Worm (Caenorhabditis elegans): ENCODE data around the gene ZK686.5.
A peak's percentile ranks its signal among the peaks of the same experiment; 100 is the strongest.

ZK686.5 gene

ce11 chrIII:7724433-7724832 is 42.9 kb downstream of the ZK686.5 start:
- TF ChIP-seq ceh-82 (tag; optimal IDR thresholded peaks at IDR 0.05) (peak in 1 of 3 experiments; percentile 3), lsy-2 (tag; optimal IDR thresholded peaks at IDR 0.05) (peak in 1 of 2 experiments; percentile 12), zip-4 (GFP tag; optimal IDR thresholded peaks at IDR 0.05) (peak; percentile 29), fkh-10 (GFP tag; optimal IDR thresholded peaks at IDR 0.05) (peak; percentile 26), efl-1 (optimal IDR thresholded peaks at IDR 0.05) (peak in 1 of 2 experiments; percentile 1), efl-1 (GFP tag; optimal IDR thresholded peaks at IDR 0.05 in 1 of 2) (no peak), nhr-71 (tag; optimal IDR thresholded peaks at IDR 0.05) (peak; percentile 19), mab-9 (GFP tag; IDR thresholded peaks at IDR 0.05) (no peak), lin-14 (GFP tag; optimal IDR thresholded peaks at IDR 0.05) (peak; percentile 65), sox-4 (tag; optimal IDR thresholded peaks at IDR 0.05) (no peak), blmp-1 (tag; optimal IDR thresholded peaks at IDR 0.05) (peak; percentile 23), egl-27 (tag; optimal IDR thresholded peaks at IDR 0.05) (no peak), fos-1 (tag; optimal IDR thresholded peaks at IDR 0.05) (no peak)

- TF ChIP-seq ama-1 (optimal IDR thresholded peaks at IDR 0.05) (peak; percentile 24), unc-86 (tag; optimal IDR thresholded peaks at IDR 0.05) (peak; percentile 3), lin-15B (tag; optimal IDR thresholded peaks at IDR 0.05) (no peak), rnt-1 (tag; optimal IDR thresholded peaks at IDR 0.05) (no peak), ztf-11 (tag; optimal IDR thresholded peaks at IDR 0.05) (no peak), fkh-10 (GFP tag; optimal IDR thresholded peaks at IDR 0.05) (peak; percentile 29), lsy-2 (tag; optimal IDR thresholded peaks at IDR 0.05) (peak in 1 of 2 experiments; percentile 36), nhr-85 (tag) (peak; percentile 24), lin-13 (GFP tag; optimal IDR thresholded peaks at IDR 0.05) (no peak), mep-1 (tag; optimal IDR thresholded peaks at IDR 0.05) (peak; percentile 6), unc-30 (tag; optimal IDR thresholded peaks at IDR 0.05) (no peak), ceh-82 (tag; optimal IDR thresholded peaks at IDR 0.05) (peak in 2 of 3 experiments; percentile 1 to 14), nhr-28 (tag; optimal IDR thresholded peaks at IDR 0.05) (no peak), ceh-88 (GFP tag; IDR thresholded peaks at IDR 0.05) (no peak), mab-9 (GFP tag; IDR thresholded peaks at IDR 0.05) (no peak), lin-14 (GFP tag; optimal IDR thresholded peaks at IDR 0.05) (peak; percentile 73), blmp-1 (tag; optimal IDR thresholded peaks at IDR 0.05) (no peak), ztf-4 (tag; optimal IDR thresholded peaks at IDR 0.05) (peak; percentile 4), nhr-237 (tag; optimal IDR thresholded peaks at IDR 0.05) (no peak), nhr-20 (tag; optimal IDR thresholded peaks at IDR 0.05) (peak; percentile 7)
These were observed 43.8 kb downstream of the ZK686.5 start for ce11 chrIII:7723412-7724068.

- TF ChIP-seq swsn-7 (tag; optimal IDR thresholded peaks at IDR 0.05): peak; percentile 8
- no peak for TF ChIP-seq pag-3 (tag; optimal IDR thresholded peaks at IDR 0.05; ENCODE audit: borderline replicate concordance, insufficient read depth)
- TF ChIP-seq xbp-1 (tag; optimal IDR thresholded peaks at IDR 0.05): no peak
- TF ChIP-seq nhr-47 (tag; optimal IDR thresholded peaks at IDR 0.05): peak; percentile 5
- TF ChIP-seq ceh-82 (tag; optimal IDR thresholded peaks at IDR 0.05): peak in 1 of 3 experiments; percentile 42
- peak; percentile 46 for TF ChIP-seq fkh-10 (GFP tag; optimal IDR thresholded peaks at IDR 0.05)
- TF ChIP-seq alr-1 (tag; optimal IDR thresholded peaks at IDR 0.05; ENCODE audit: borderline replicate concordance): no peak
- peak; percentile 4 to 51 for TF ChIP-seq lsy-2 (tag; optimal IDR thresholded peaks at IDR 0.05)
- no peak for TF ChIP-seq jun-1 (tag; optimal IDR thresholded peaks at IDR 0.05)
- TF ChIP-seq unc-86 (tag; optimal IDR thresholded peaks at IDR 0.05): peak; percentile 27
- no peak for TF ChIP-seq ces-1 (GFP tag; optimal IDR thresholded peaks at IDR 0.05)
- peak in 1 of 2 experiments; percentile 10 for TF ChIP-seq lin-35 (GFP tag; optimal IDR thresholded peaks at IDR 0.05)
- no peak for TF ChIP-seq pqm-1 (tag; optimal IDR thresholded peaks at IDR 0.05)
- no peak for TF ChIP-seq egl-13 (tag; optimal IDR thresholded peaks at IDR 0.05)
- no peak for TF ChIP-seq lin-15B (tag; optimal IDR thresholded peaks at IDR 0.05)
- TF ChIP-seq egl-27 (tag; optimal IDR thresholded peaks at IDR 0.05): no peak
- TF ChIP-seq mdl-1 (tag; optimal IDR thresholded peaks at IDR 0.05): no peak
- no peak for TF ChIP-seq blmp-1 (tag; optimal IDR thresholded peaks at IDR 0.05)
- TF ChIP-seq irx-1 (tag; optimal IDR thresholded peaks at IDR 0.05): no peak
- TF ChIP-seq nhr-237 (tag; optimal IDR thresholded peaks at IDR 0.05): no peak
- TF ChIP-seq nhr-28 (tag; optimal IDR thresholded peaks at IDR 0.05): no peak
- no peak for TF ChIP-seq elt-2 (tag; optimal IDR thresholded peaks at IDR 0.05)
- TF ChIP-seq dpl-1 (GFP tag; optimal IDR thresholded peaks at IDR 0.05): no peak
- TF ChIP-seq zip-4 (GFP tag; optimal IDR thresholded peaks at IDR 0.05): no peak
- TF ChIP-seq ceh-88 (GFP tag; IDR thresholded peaks at IDR 0.05): no peak
- no peak for TF ChIP-seq aha-1 (tag; optimal IDR thresholded peaks at IDR 0.05)
- TF ChIP-seq ceh-8 (GFP tag; optimal IDR thresholded peaks at IDR 0.05): peak; percentile 22
- TF ChIP-seq C04F5.9 (tag; optimal IDR thresholded peaks at IDR 0.05): no peak
- TF ChIP-seq lir-3 (tag; optimal IDR thresholded peaks at IDR 0.05; ENCODE audit: poor library complexity): no peak
- no peak for TF ChIP-seq grh-1 (GFP tag; IDR thresholded peaks at IDR 0.05)
- TF ChIP-seq fos-1 (tag; optimal IDR thresholded peaks at IDR 0.05): no peak
These were observed 44.3 kb downstream of the ZK686.5 start for ce11 chrIII:7722999-7723398.
